Fruit fly (Drosophila melanogaster) whole organism, prepupa: ENCODE measurements around the gene CG42592.

Experiments used
- Blimp-1 ChIP-seq: fragments of 200-800 bp; sonication (Bioruptor generic); optimal IDR thresholded peaks from 3 replicates; lab custom pipeline; 2017; ENCODE audit warnings: missing biosample characterization, missing genetic modification characterization, mild to moderate bottlenecking, moderate library complexity, missing genetic modification reagents
- CG10631 ChIP-seq: fragments of 200-800 bp; sonication (Bioruptor generic); optimal IDR thresholded peaks from 2 replicates; lab custom pipeline; 2016; ENCODE audit warnings: missing biosample characterization, missing genetic modification characterization
- CG10669 ChIP-seq: fragments of 200-800 bp; sonication (Bioruptor generic); optimal IDR thresholded peaks from 3 replicates; lab custom pipeline; 2018; ENCODE audit warnings: missing biosample characterization, mild to moderate bottlenecking, missing genetic modification characterization, moderate library complexity
- CG11762 ChIP-seq: fragments of 200-800 bp; sonication (Bioruptor generic); optimal IDR thresholded peaks from 3 replicates; lab custom pipeline; 2016; ENCODE audit warnings: missing biosample characterization, missing genetic modification characterization; ENCODE audit not compliant: insufficient read depth
- CG15336 ChIP-seq: fragments of 200-800 bp; sonication (Bioruptor generic); IDR thresholded peaks from 2 replicates; pipeline ENCODE4 v1.3.6; 2022; ENCODE audit warnings: missing biosample characterization, missing genetic modification characterization
- CG1621 ChIP-seq: fragments of 200-800 bp; sonication (Bioruptor generic); optimal IDR thresholded peaks from 3 replicates; lab custom pipeline; 2018; ENCODE audit warnings: missing biosample characterization, mild to moderate bottlenecking, missing genetic modification characterization
- CG16779 ChIP-seq: fragments of 200-800 bp; sonication (Bioruptor generic); optimal IDR thresholded peaks from 3 replicates; lab custom pipeline; 2017; ENCODE audit warnings: missing biosample characterization, mild to moderate bottlenecking, missing genetic modification characterization
- CG3032 ChIP-seq: fragments of 200-800 bp; optimal IDR thresholded peaks from 2 replicates; lab custom pipeline; 2019; ENCODE audit warnings: missing biosample characterization, mild to moderate bottlenecking, missing genetic modification characterization, moderate library complexity
- CG31627 ChIP-seq: fragments of 200-800 bp; sonication (Bioruptor generic); optimal IDR thresholded peaks from 3 replicates; lab custom pipeline; 2016; ENCODE audit warnings: missing biosample characterization, missing genetic modification characterization
- CG34406 ChIP-seq: fragments of 200-800 bp; sonication (Bioruptor generic); optimal IDR thresholded peaks from 3 replicates; lab custom pipeline; 2016; ENCODE audit warnings: missing biosample characterization, missing genetic modification characterization
- CG4318 ChIP-seq: fragments of 200-800 bp; sonication (Bioruptor generic); optimal IDR thresholded peaks from 3 replicates; lab custom pipeline; 2017; ENCODE audit warnings: missing biosample characterization, mild to moderate bottlenecking, missing genetic modification characterization
- CG6276 ChIP-seq: fragments of 200-800 bp; sonication (Bioruptor generic); optimal IDR thresholded peaks from 2 replicates; lab custom pipeline; 2017; ENCODE audit warnings: missing biosample characterization, mild to moderate bottlenecking, missing genetic modification characterization
- CG6792 ChIP-seq: fragments of 200-800 bp; sonication (Bioruptor generic); optimal IDR thresholded peaks from 3 replicates; lab custom pipeline; 2016; ENCODE audit warnings: missing biosample characterization, missing genetic modification characterization
- CG6808 ChIP-seq: fragments of 200-800 bp; sonication (Bioruptor generic); optimal IDR thresholded peaks from 3 replicates; lab custom pipeline; 2017; ENCODE audit warnings: missing biosample characterization, missing genetic modification characterization, mild to moderate bottlenecking, moderate library complexity, missing genetic modification reagents
- CG8119 ChIP-seq: fragments of 200-800 bp; sonication (Bioruptor generic); IDR thresholded peaks from 3 replicates; pipeline ENCODE4 v1.3.6; 2022; ENCODE audit warnings: missing biosample characterization, missing genetic modification characterization
- CG8632 ChIP-seq: fragments of 200-800 bp; sonication (Bioruptor generic); optimal IDR thresholded peaks from 3 replicates; lab custom pipeline; 2016; ENCODE audit warnings: missing biosample characterization, missing genetic modification characterization
- Eip78C ChIP-seq: fragments of 200-800 bp; sonication (Bioruptor generic); peaks from one replicate; lab custom pipeline; 2016; ENCODE audit warnings: missing biosample characterization, missing genetic modification characterization
- Eip93F ChIP-seq: fragments of 200-800 bp; sonication (Bioruptor generic); optimal IDR thresholded peaks from 2 replicates; lab custom pipeline; 2016; ENCODE audit warnings: missing biosample characterization, mild to moderate bottlenecking, missing genetic modification characterization
- Gug ChIP-seq: fragments of 200-800 bp; sonication (Bioruptor generic); IDR thresholded peaks from 2 replicates; pipeline ENCODE4 v1.3.6; 2022; ENCODE audit warnings: missing biosample characterization, missing genetic modification characterization
- Hr38 ChIP-seq: sonication (Bioruptor generic); optimal IDR thresholded peaks from 2 replicates; lab custom pipeline; 2016; ENCODE audit warnings: missing biosample characterization, missing genetic modification characterization
- Hr4 ChIP-seq: fragments of 200-800 bp; sonication (Bioruptor generic); optimal IDR thresholded peaks from 3 replicates; lab custom pipeline; 2016; ENCODE audit warnings: missing biosample characterization, missing genetic modification characterization
- Met ChIP-seq: fragments of 200-800 bp; sonication (Bioruptor generic); optimal IDR thresholded peaks from 3 replicates; lab custom pipeline; 2016; ENCODE audit warnings: missing biosample characterization, missing genetic modification characterization
- OdsH ChIP-seq: fragments of 200-800 bp; sonication (Bioruptor generic); optimal IDR thresholded peaks from 3 replicates; lab custom pipeline; 2016; ENCODE audit warnings: missing biosample characterization, missing genetic modification characterization
- Smox ChIP-seq: fragments of 200-800 bp; sonication (Bioruptor generic); optimal IDR thresholded peaks from 3 replicates; lab custom pipeline; 2016; ENCODE audit warnings: missing biosample characterization, missing genetic modification characterization
- Sox14 ChIP-seq: fragments of 200-800 bp; sonication (Bioruptor generic); optimal IDR thresholded peaks from 3 replicates; lab custom pipeline; 2016; ENCODE audit warnings: missing biosample characterization, missing genetic modification characterization
- Sox15 ChIP-seq: fragments of 200-800 bp; sonication (Bioruptor generic); optimal IDR thresholded peaks from 3 replicates; lab custom pipeline; 2016; ENCODE audit warnings: missing biosample characterization, missing genetic modification characterization
- acj6 ChIP-seq: fragments of 200-800 bp; sonication (Bioruptor generic); optimal IDR thresholded peaks from 3 replicates; lab custom pipeline; 2016; ENCODE audit warnings: missing biosample characterization, missing genetic modification characterization
- cyc ChIP-seq: fragments of 200-800 bp; sonication (Bioruptor generic); optimal IDR thresholded peaks from 3 replicates; lab custom pipeline; 2016; ENCODE audit warnings: missing biosample characterization, missing genetic modification characterization
- dsx ChIP-seq: fragments of 200-800 bp; optimal IDR thresholded peaks from 3 replicates; lab custom pipeline; 2019; ENCODE audit warnings: missing biosample characterization, mild to moderate bottlenecking, missing genetic modification characterization, moderate library complexity; ENCODE audit not compliant: poor library complexity, severe bottlenecking
- eg ChIP-seq: fragments of 200-800 bp; sonication (Bioruptor generic); IDR thresholded peaks from 3 replicates; pipeline ENCODE4 v1.3.6; 2022; ENCODE audit warnings: missing biosample characterization, missing genetic modification characterization
- esn ChIP-seq: fragments of 200-800 bp; sonication (Bioruptor generic); optimal IDR thresholded peaks from 2 replicates; lab custom pipeline; 2016; ENCODE audit warnings: missing biosample characterization, mild to moderate bottlenecking, missing genetic modification characterization, moderate library complexity
- fd59A ChIP-seq: fragments of 200-800 bp; sonication (Bioruptor generic); optimal IDR thresholded peaks from 2 replicates; lab custom pipeline; 2017; ENCODE audit warnings: missing biosample characterization, mild to moderate bottlenecking, missing genetic modification characterization, missing genetic modification reagents
- fkh ChIP-seq: fragments of 200-800 bp; sonication (Bioruptor generic); optimal IDR thresholded peaks from 3 replicates; lab custom pipeline; 2017; ENCODE audit warnings: missing biosample characterization, mild to moderate bottlenecking, missing genetic modification characterization, moderate library complexity
- lz ChIP-seq: fragments of 200-800 bp; sonication (Bioruptor generic); optimal IDR thresholded peaks from 3 replicates; lab custom pipeline; 2016; ENCODE audit warnings: missing biosample characterization, missing genetic modification characterization
- net ChIP-seq: fragments of 200-800 bp; sonication (Bioruptor generic); optimal IDR thresholded peaks from 3 replicates; lab custom pipeline; 2016; ENCODE audit warnings: missing biosample characterization, missing genetic modification characterization
- pdm3 ChIP-seq: fragments of 200-800 bp; sonication (Bioruptor generic); optimal IDR thresholded peaks from 3 replicates; lab custom pipeline; 2016; ENCODE audit warnings: missing biosample characterization, missing genetic modification characterization
- salr ChIP-seq, 2 experiments: fragments of 200-800 bp; sonication (Bioruptor generic); optimal IDR thresholded peaks; 3 replicates each; lab custom pipeline; 2016 to 2018; ENCODE audit warnings: missing biosample characterization in 2 of 2, missing genetic modification characterization in 2 of 2, mild to moderate bottlenecking in 1 of 2
- svp ChIP-seq: fragments of 200-800 bp; sonication (Bioruptor generic); peaks from one replicate; lab custom pipeline; 2016; ENCODE audit warnings: missing biosample characterization, missing genetic modification characterization
- vri ChIP-seq: fragments of 200-800 bp; sonication (Bioruptor generic); optimal IDR thresholded peaks from 3 replicates; lab custom pipeline; 2016; ENCODE audit warnings: missing biosample characterization, mild to moderate bottlenecking, missing genetic modification characterization

The CG42592 gene

dm6 chr3R:29875830-29876229 lies 39.7 kb upstream of the CG42592 start (continued):
- TF ChIP-seq Hr4 (peak; percentile 89), fd59A (peak; percentile 65), CG11762 (GFP tag; lab: Kevin White, UChicago) (peak; percentile 79), Hr38 (no peak), CG6276 (GFP tag; lab: Kevin White, UChicago) (peak; percentile 84), CG31627 (GFP tag; lab: Kevin White, UChicago) (peak; percentile 62), Sox14 (peak; percentile 71), CG10631 (GFP tag; lab: Kevin White, UChicago) (peak; percentile 75), salr (GFP tag; optimal IDR thresholded peaks at IDR 0.05; lab: Kevin White, UChicago) (peak; percentile 26 to 84), net (GFP tag; lab: Kevin White, UChicago) (peak; percentile 80), CG1621 (tag; lab: Kevin White, UChicago) (peak; percentile 66), CG4318 (no peak), CG34406 (GFP tag; lab: Kevin White, UChicago) (peak; percentile 72), fkh (no peak), svp (GFP tag; lab: Kevin White, UChicago) (no peak), acj6 (GFP tag; lab: Kevin White, UChicago) (peak; percentile 79), Smox (no peak), Met (peak; percentile 79), Eip93F (GFP tag; lab: Kevin White, UChicago) (no peak), CG10669 (GFP tag; lab: Kevin White, UChicago) (peak; percentile 67), OdsH (GFP tag; lab: Kevin White, UChicago) (peak; percentile 80), eg (GFP tag; lab: Robert Waterston, UW) (no peak), Gug (GFP tag; lab: Robert Waterston, UW) (0 out of 2 replicates have a peak, but pooled peaks have one; percentile 34), lz (peak; percentile 73), CG8119 (GFP tag; lab: Robert Waterston, UW) (peak; percentile 85), CG6808 (peak; percentile 58), cyc (peak; percentile 52)

dm6 chr3R:29869350-29869688 lies 33.2 kb upstream of the CG42592 start, which contains the start of gene CG34133:
Gene CG34133 (plus strand): TSS chr3R:29869365.
- TF ChIP-seq Sox15 (GFP tag; lab: Kevin White, UChicago) (no peak), Hr4 (no peak), Eip78C (GFP tag; lab: Kevin White, UChicago) (peak; percentile 46)

dm6 chr3R:29868676-29869349 lies 32.7 kb upstream of the CG42592 start, which contains the start of gene Zip99C:
Gene Zip99C (minus strand): TSS chr3R:29868895.
- TF ChIP-seq Eip78C (GFP tag; lab: Kevin White, UChicago) (peak; percentile 73), CG3032 (tag; lab: Kevin White, UChicago) (peak; percentile 36), esn (GFP tag; lab: Kevin White, UChicago) (peak; percentile 38), vri (GFP tag; lab: Kevin White, UChicago) (peak; percentile 45), CG10631 (GFP tag; lab: Kevin White, UChicago) (peak; percentile 12), Met (peak; percentile 42), dsx (GFP tag; lab: Kevin White, UChicago) (peak; percentile 41), Eip93F (GFP tag; lab: Kevin White, UChicago) (peak; percentile 72), CG6792 (peak; percentile 27), CG15336 (GFP tag; lab: Robert Waterston, UW) (no peak), CG8632 (GFP tag; lab: Kevin White, UChicago) (no peak), lz (peak; percentile 24), Blimp-1 (GFP tag; lab: Kevin White, UChicago) (no peak), CG31627 (GFP tag; lab: Kevin White, UChicago) (peak; percentile 31), fkh (peak; percentile 70), pdm3 (no peak), CG16779 (no peak), Sox14 (peak; percentile 68)
- TF ChIP-seq, all 60 proteins: peak for 13
